Worm (Caenorhabditis elegans): ENCODE data around the gene Y38C1AA.1.

Gene Y38C1AA.1

ce11 chrIV:207885-208284, at the start of gene Y38C1AA.1:
Y38C1AA.1 (plus strand) TSS chrIV:208185.
- no peak for TF ChIP-seq ztf-11 (tag; optimal IDR thresholded peaks at IDR 0.05)
- no peak for TF ChIP-seq lin-39 (tag; optimal IDR thresholded peaks at IDR 0.05)
- no peak for TF ChIP-seq nhr-77 (tag; optimal IDR thresholded peaks at IDR 0.05)
- TF ChIP-seq egl-27 (tag; optimal IDR thresholded peaks at IDR 0.05), result no peak
- no peak for TF ChIP-seq ceh-28 (tag; optimal IDR thresholded peaks at IDR 0.05)
- TF ChIP-seq hmg-11 (tag; optimal IDR thresholded peaks at IDR 0.05), result no peak
- TF ChIP-seq ceh-82 (tag; optimal IDR thresholded peaks at IDR 0.05), result no peak
- TF ChIP-seq mdl-1 (tag; optimal IDR thresholded peaks at IDR 0.05), result no peak
- TF ChIP-seq unc-39 (tag; optimal IDR thresholded peaks at IDR 0.05), result no peak
- no peak for TF ChIP-seq nhr-43 (tag; optimal IDR thresholded peaks at IDR 0.05; ENCODE audit: poor library complexity, severe bottlenecking)
- no peak for TF ChIP-seq nhr-67 (tag; optimal IDR thresholded peaks at IDR 0.05)
- TF ChIP-seq skn-1 (tag; optimal IDR thresholded peaks at IDR 0.05), result no peak
- no peak for TF ChIP-seq ztf-4 (tag; optimal IDR thresholded peaks at IDR 0.05)
- TF ChIP-seq mml-1 (tag; optimal IDR thresholded peaks at IDR 0.05), result no peak
- no peak for TF ChIP-seq tbx-2 (tag; optimal IDR thresholded peaks at IDR 0.05)

ce11 chrIV:158662-159061, 49.3 kb upstream of the Y38C1AA.1 start, which contains the start of gene Y38C1AA.7:
Y38C1AA.7 (plus strand) TSS chrIV:158962.
- TF ChIP-seq nhr-11 (tag; optimal IDR thresholded peaks at IDR 0.05) (no peak), unc-39 (tag; optimal IDR thresholded peaks at IDR 0.05) (no peak), hmg-11 (tag; optimal IDR thresholded peaks at IDR 0.05) (no peak), snpc-4 (tag; optimal IDR thresholded peaks at IDR 0.05) (no peak), nhr-23 (tag; optimal IDR thresholded peaks at IDR 0.05) (no peak), ceh-28 (tag; optimal IDR thresholded peaks at IDR 0.05) (no peak), ceh-82 (tag; optimal IDR thresholded peaks at IDR 0.05) (no peak), nhr-237 (tag; optimal IDR thresholded peaks at IDR 0.05) (no peak), jun-1 (tag; optimal IDR thresholded peaks at IDR 0.05) (no peak), fkh-2 (tag; optimal IDR thresholded peaks at IDR 0.05) (no peak), aly-2 (tag; optimal IDR thresholded peaks at IDR 0.05) (no peak), ama-1 (optimal IDR thresholded peaks at IDR 0.05) (no peak), nhr-25 (tag; optimal IDR thresholded peaks at IDR 0.05) (no peak), ZK546.5 (tag; optimal IDR thresholded peaks at IDR 0.05) (no peak), lin-39 (tag; optimal IDR thresholded peaks at IDR 0.05) (no peak), unc-62 (GFP tag; optimal IDR thresholded peaks at IDR 0.05) (no peak), elt-1 (tag; optimal IDR thresholded peaks at IDR 0.05) (no peak), egl-5 (tag; optimal IDR thresholded peaks at IDR 0.05) (no peak), nhr-77 (tag; optimal IDR thresholded peaks at IDR 0.05) (no peak)

ce11 chrIV:159864-160263, 48.1 kb upstream of the Y38C1AA.1 start, which contains the start of gene Y38C1AA.19:
Y38C1AA.19 (plus strand) TSS chrIV:160164.
- TF ChIP-seq ceh-28 (tag; optimal IDR thresholded peaks at IDR 0.05) (no peak), egl-5 (tag; optimal IDR thresholded peaks at IDR 0.05) (no peak), ceh-16 (tag; optimal IDR thresholded peaks at IDR 0.05) (no peak), nhr-28 (tag; optimal IDR thresholded peaks at IDR 0.05) (no peak), nfya-1 (tag; optimal IDR thresholded peaks at IDR 0.05; ENCODE audit: insufficient read depth) (no peak), elt-1 (tag; optimal IDR thresholded peaks at IDR 0.05) (no peak), nhr-237 (tag; optimal IDR thresholded peaks at IDR 0.05) (no peak), fkh-2 (tag; optimal IDR thresholded peaks at IDR 0.05) (no peak)

ce11 chrIV:162530-162929, 45.5 kb upstream of the Y38C1AA.1 start, which contains the start of gene Y38C1AA.6:
Y38C1AA.6 (plus strand) TSS chrIV:162830.
- TF ChIP-seq pqm-1 (tag; optimal IDR thresholded peaks at IDR 0.05) (peak; percentile 17), skn-1 (tag; optimal IDR thresholded peaks at IDR 0.05) (no peak)

ce11 chrIV:164777-165176, 43.2 kb upstream of the Y38C1AA.1 start, which contains the start of gene cutl-24:
cutl-24 (plus strand) TSS chrIV:165077.
- TF ChIP-seq elt-2 (tag; optimal IDR thresholded peaks at IDR 0.05), result peak; percentile 2
- no peak for TF ChIP-seq nhr-12 (tag; optimal IDR thresholded peaks at IDR 0.05)

- no peak for TF ChIP-seq nhr-23 (tag; optimal IDR thresholded peaks at IDR 0.05)
- no peak for TF ChIP-seq jun-1 (tag; optimal IDR thresholded peaks at IDR 0.05)
- TF ChIP-seq nhr-25 (tag; optimal IDR thresholded peaks at IDR 0.05), result peak; percentile 81
- TF ChIP-seq elt-1 (tag; optimal IDR thresholded peaks at IDR 0.05), result no peak
- no peak for TF ChIP-seq zag-1 (tag; optimal IDR thresholded peaks at IDR 0.05)
These were observed 36.9 kb upstream of the Y38C1AA.1 start for ce11 chrIV:171036-171435.
